Worm (Caenorhabditis elegans): ENCODE results near the gene rgs-10.

rgs-10 gene

ce11 chrX:14983274-14983673, 20.7 kb downstream of the rgs-10 start, which contains the start of gene rbg-1 (continued):
- TF ChIP-seq ceh-20 (GFP tag; IDR thresholded peaks at IDR 0.05) (0 out of 2 replicates have a peak, but pooled peaks have one; percentile 21), lin-39 (tag; optimal IDR thresholded peaks at IDR 0.05) (no peak)

- TF ChIP-seq zag-1 (tag; optimal IDR thresholded peaks at IDR 0.05) (no peak), unc-62 (GFP tag; optimal IDR thresholded peaks at IDR 0.05 in 1 of 2) (no peak), unc-62 (tag; optimal IDR thresholded peaks at IDR 0.05) (no peak), hmg-1.1 (GFP tag; IDR thresholded peaks at IDR 0.05) (no peak), ctbp-1 (GFP tag; IDR thresholded peaks at IDR 0.05) (no peak), F44E2.7 (GFP tag; IDR thresholded peaks at IDR 0.05) (no peak), zfp-2 (tag; optimal IDR thresholded peaks at IDR 0.05) (no peak), nhr-10 (tag; optimal IDR thresholded peaks at IDR 0.05) (no peak), lin-39 (tag; optimal IDR thresholded peaks at IDR 0.05) (no peak), nhr-77 (tag; optimal IDR thresholded peaks at IDR 0.05) (no peak)
Measured at ce11 chrX:14988160-14988559, 25.6 kb downstream of the rgs-10 start.

- TF ChIP-seq madf-9 (GFP tag; conservative IDR thresholded peaks at IDR 0.05) (no peak), F37D6.2 (tag; optimal IDR thresholded peaks at IDR 0.05) (no peak), fos-1 (tag; optimal IDR thresholded peaks at IDR 0.05) (no peak), D1046.2 (GFP tag; IDR thresholded peaks at IDR 0.05) (no peak), php-3 (GFP tag; IDR thresholded peaks at IDR 0.05) (no peak), madf-5 (GFP tag; IDR thresholded peaks at IDR 0.05) (no peak), ceh-32 (tag; optimal IDR thresholded peaks at IDR 0.05; ENCODE audit: poor library complexity) (no peak), hlh-11 (tag; optimal IDR thresholded peaks at IDR 0.05) (no peak), mes-2 (tag; optimal IDR thresholded peaks at IDR 0.05; ENCODE audit: poor library complexity, severe bottlenecking) (no peak), dmd-8 (GFP tag; IDR thresholded peaks at IDR 0.05) (no peak), zfp-3 (GFP tag; conservative IDR thresholded peaks at IDR 0.05) (no peak)
Measured at ce11 chrX:14991280-14991679, 28.7 kb downstream of the rgs-10 start, which contains the start of gene iglr-1. Gene iglr-1, minus strand, starts transcription at chrX:14991380.

ce11 chrX:14993744-14994143, 31.2 kb downstream of the rgs-10 start:
- TF ChIP-seq fkh-10 (GFP tag; optimal IDR thresholded peaks at IDR 0.05) (peak; percentile 6), daf-16 (GFP tag; optimal IDR thresholded peaks at IDR 0.05) (no peak), daf-16 (tag; optimal IDR thresholded peaks at IDR 0.05) (no peak)

- TF ChIP-seq daf-19 (GFP tag; conservative IDR thresholded peaks at IDR 0.05) = no peak
- TF ChIP-seq D1046.2 (GFP tag; IDR thresholded peaks at IDR 0.05) = no peak
- TF ChIP-seq zag-1 (tag; optimal IDR thresholded peaks at IDR 0.05) = no peak
- no peak for TF ChIP-seq dpl-1 (GFP tag; optimal IDR thresholded peaks at IDR 0.05)
- no peak for TF ChIP-seq F44E2.7 (GFP tag; IDR thresholded peaks at IDR 0.05)
- TF ChIP-seq set-16 (GFP tag; IDR thresholded peaks at IDR 0.05) = no peak
- TF ChIP-seq tra-1 (GFP tag; IDR thresholded peaks at IDR 0.05) = no peak
- no peak for TF ChIP-seq nhr-111 (GFP tag; optimal IDR thresholded peaks at IDR 0.05)
- TF ChIP-seq ama-1 (optimal IDR thresholded peaks at IDR 0.05) = no peak
- no peak for TF ChIP-seq lin-15B (tag; optimal IDR thresholded peaks at IDR 0.05)
- TF ChIP-seq F10B5.3 (tag; optimal IDR thresholded peaks at IDR 0.05) = no peak
- TF ChIP-seq ceh-20 (GFP tag; IDR thresholded peaks at IDR 0.05) = no peak
- no peak for TF ChIP-seq madf-5 (GFP tag; IDR thresholded peaks at IDR 0.05)
- no peak for TF ChIP-seq ceh-44 (GFP tag; IDR thresholded peaks at IDR 0.05)
Measured at ce11 chrX:14999101-14999500, 36.5 kb downstream of the rgs-10 start, which contains the start of gene cutl-3. Gene cutl-3, minus strand, starts transcription at chrX:14999201.
